2 fruit fly cellular contexts compared by ENCODE assay signal in the genomic region with DNA sequence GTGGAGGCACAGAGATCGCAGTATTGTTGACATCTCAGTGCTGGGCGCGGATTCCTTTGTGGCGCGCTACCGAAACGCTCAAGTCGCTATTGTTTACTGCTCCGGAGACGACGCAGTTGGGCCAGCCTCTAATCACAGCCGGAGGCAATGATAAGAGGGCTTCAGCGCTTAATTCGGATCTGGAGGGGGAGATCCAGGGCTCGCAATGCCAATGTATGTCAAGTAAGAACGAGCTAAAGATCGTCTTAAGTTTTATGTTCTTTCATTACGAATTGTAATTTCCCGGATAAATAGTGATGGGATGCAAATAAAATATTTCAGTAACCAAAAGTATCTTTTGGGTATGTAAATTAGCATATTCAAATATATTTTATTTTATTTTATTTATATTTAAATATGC.
A peak's percentile ranks its signal among the peaks of the same experiment; 100 is the strongest.
TF ChIP-seq lines count a peak whose summit lies in the region.

A gene (minus strand): TSS at position 101 of the 400 bp plus-strand sequence.
A gene (plus strand): TSS at position 302 of the 400 bp plus-strand sequence.

- TF ChIP-seq CTCF in whole organism, embryonic (GFP tag; optimal IDR thresholded peaks at IDR 0.05; lab: Kevin White, UChicago): no peak

TF ChIP-seq in whole organism, embryonic, 481 proteins besides CTCF, POLR2A, EP300 and RAD21:
- TF ChIP-seq CG16813 (GFP tag; IDR thresholded peaks at IDR 0.05; lab: Robert Waterston, UW; ENCODE audit: partially characterized antibody) (peak; percentile 31; the same call in 1 of the 3 replicates), CG34376 (GFP tag; optimal IDR thresholded peaks at IDR 0.05; lab: Kevin White, UChicago) (peak; percentile 37), crol (GFP tag; IDR thresholded peaks at IDR 0.05; lab: Robert Waterston, UW) (no peak), CG32767 (GFP tag; IDR thresholded peaks at IDR 0.05; lab: Robert Waterston, UW) (no peak), D19A (tag; optimal IDR thresholded peaks at IDR 0.05; lab: Kevin White, UChicago) (no peak), chm (GFP tag; IDR thresholded peaks at IDR 0.05; lab: Robert Waterston, UW) (no peak), CG4617 (GFP tag; optimal IDR thresholded peaks at IDR 0.05; lab: Kevin White, UChicago; ENCODE audit: borderline replicate concordance) (no peak), Dll (GFP tag; IDR thresholded peaks at IDR 0.05; lab: Robert Waterston, UW; ENCODE audit: partially characterized antibody) (no peak), wek (GFP tag; optimal IDR thresholded peaks at IDR 0.05; lab: Kevin White, UChicago) (no peak), ssp (GFP tag; IDR thresholded peaks at IDR 0.05; lab: Robert Waterston, UW) (no peak), D19B (GFP tag; optimal IDR thresholded peaks at IDR 0.05; lab: Kevin White, UChicago) (peak; percentile 76), CG1233 (GFP tag; optimal IDR thresholded peaks at IDR 0.05; lab: Kevin White, UChicago) (no peak), CG4730 (GFP tag; IDR thresholded peaks at IDR 0.05; lab: Robert Waterston, UW) (no peak), Xrp1 (GFP tag; IDR thresholded peaks at IDR 0.05; lab: Robert Waterston, UW) (no peak), schlank (tag; optimal IDR thresholded peaks at IDR 0.05; lab: Kevin White, UChicago) (no peak), MESR4 (GFP tag; optimal IDR thresholded peaks at IDR 0.05; lab: Kevin White, UChicago) (no peak)

TF ChIP-seq in whole organism, prepupa, 60 proteins besides CTCF, POLR2A, EP300 and RAD21:
- TF ChIP-seq CG10631 (GFP tag; optimal IDR thresholded peaks at IDR 0.05; lab: Kevin White, UChicago) (no peak), svp (GFP tag; lab: Kevin White, UChicago) (peak; percentile 64), CG9139 (GFP tag; optimal IDR thresholded peaks at IDR 0.05; lab: Kevin White, UChicago) (no peak), CG6792 (GFP tag; optimal IDR thresholded peaks at IDR 0.05; lab: Kevin White, UChicago) (no peak)
